Worm (Caenorhabditis elegans) whole organism, early embryonic: ENCODE results near the gene rsks-1.

ENCODE experiments used
- B0310.2 ChIP-seq: sonication (generic microtip); optimal IDR thresholded peaks from 2 replicates; lab custom pipeline; 2016; ENCODE audit warnings: mild to moderate bottlenecking, missing genetic modification characterization, missing compliant biosample characterization
- F13C5.2 ChIP-seq: sonication (generic microtip); optimal IDR thresholded peaks from 2 replicates; lab custom pipeline; 2017; ENCODE audit warnings: mild to moderate bottlenecking, missing genetic modification characterization, inconsistent platforms, missing compliant biosample characterization
- aly-1 ChIP-seq: sonication (generic microtip); optimal IDR thresholded peaks from 2 replicates; lab custom pipeline; 2016; ENCODE audit warnings: missing genetic modification characterization, missing compliant biosample characterization
- ama-1 ChIP-seq: fragments of 150-350 bp; optimal IDR thresholded peaks from 2 replicates; lab custom pipeline; 2014
- ceh-13 ChIP-seq: fragments of 200-800 bp; sonication (Bioruptor generic); optimal IDR thresholded peaks from 2 replicates; lab custom pipeline; 2018; ENCODE audit warnings: mild to moderate bottlenecking, missing genetic modification characterization, missing compliant biosample characterization
- ceh-36 ChIP-seq: sonication (generic microtip); optimal IDR thresholded peaks from 2 replicates; lab custom pipeline; 2016; ENCODE audit warnings: missing genetic modification characterization, inconsistent platforms, missing compliant biosample characterization
- ets-7 ChIP-seq: sonication (generic microtip); optimal IDR thresholded peaks from 2 replicates; lab custom pipeline; 2016; ENCODE audit warnings: missing genotype, missing genetic modification characterization, missing compliant biosample characterization
- flt-1 ChIP-seq: fragments of 200-800 bp; sonication (Bioruptor generic); IDR thresholded peaks from 2 replicates; pipeline ENCODE4 v1.3.6; 2022; ENCODE audit warnings: missing genetic modification characterization, missing compliant biosample characterization
- hmbx-1 ChIP-seq: sonication (generic microtip); optimal IDR thresholded peaks from 2 replicates; lab custom pipeline; 2016; ENCODE audit warnings: mild to moderate bottlenecking, missing genetic modification characterization, missing compliant biosample characterization
- hmg-4 ChIP-seq: fragments of 200-800 bp; sonication (Bioruptor generic); optimal IDR thresholded peaks from 2 replicates; lab custom pipeline; 2018; ENCODE audit warnings: mild to moderate bottlenecking, missing genetic modification characterization, missing compliant biosample characterization
- hnd-1 ChIP-seq: sonication (generic microtip); optimal IDR thresholded peaks from 2 replicates; lab custom pipeline; 2016; ENCODE audit warnings: missing genetic modification characterization, missing compliant biosample characterization
- pes-1 ChIP-seq: fragments of 200-800 bp; sonication (Bioruptor generic); IDR thresholded peaks from 2 replicates; pipeline ENCODE4 v1.3.6; 2022; ENCODE audit warnings: missing genetic modification reagents, missing genetic modification characterization, missing compliant biosample characterization
- scrt-1 ChIP-seq: fragments of 200-800 bp; sonication (Bioruptor generic); IDR thresholded peaks from 2 replicates; pipeline ENCODE4 v1.3.6; 2022; ENCODE audit warnings: missing genetic modification characterization, missing compliant biosample characterization
- sea-1 ChIP-seq: fragments of 200-800 bp; sonication (Bioruptor generic); conservative IDR thresholded peaks from 2 replicates; pipeline ENCODE4 v1.3.6; 2022; ENCODE audit warnings: missing genetic modification characterization, missing compliant biosample characterization
- tbx-11 ChIP-seq: fragments of 200-800 bp; sonication (Bioruptor generic); IDR thresholded peaks from 2 replicates; pipeline ENCODE4 v1.3.6; 2022; ENCODE audit warnings: missing genetic modification characterization, missing compliant biosample characterization
- tbx-37 ChIP-seq: fragments of 200-800 bp; sonication (Bioruptor generic); conservative IDR thresholded peaks from 2 replicates; pipeline ENCODE4 v1.3.6; 2022; ENCODE audit warnings: missing genetic modification reagents, missing genetic modification characterization, missing compliant biosample characterization
- tra-4 ChIP-seq: sonication (generic microtip); optimal IDR thresholded peaks from 2 replicates; lab custom pipeline; 2017; ENCODE audit warnings: missing genetic modification characterization, missing compliant biosample characterization

The rsks-1 gene

ce11 chrIII:11236788-11237187, 8.1 kb upstream of the rsks-1 start, which contains the start of the genes Y47D3A.14 and aakb-2:
Gene Y47D3A.14 (minus strand): TSS chrIII:11236868.
Gene aakb-2 (plus strand): TSS chrIII:11237143.
- peak; percentile 53 for TF ChIP-seq flt-1 (GFP tag; lab: Robert Waterston, UW)
- peak; percentile 2 for TF ChIP-seq ceh-13 (GFP tag; lab: Kevin White, UChicago)
- TF ChIP-seq hmbx-1 (tag; lab: Kevin White, UChicago) = no peak
- peak; percentile 61; the same call in 1 of the 2 replicates for TF ChIP-seq sea-1 (GFP tag; lab: Robert Waterston, UW)
- peak; percentile 75 for TF ChIP-seq pes-1
- TF ChIP-seq ceh-36 (tag; lab: Kevin White, UChicago) = peak; percentile 36
- TF ChIP-seq F13C5.2 (tag; lab: Kevin White, UChicago) = peak; percentile 88
- peak; percentile 23 for TF ChIP-seq hnd-1 (tag; lab: Kevin White, UChicago)
- no peak for TF ChIP-seq scrt-1 (GFP tag; lab: Robert Waterston, UW)

ce11 chrIII:11237741-11238140, 7.2 kb upstream of the rsks-1 start:
- TF ChIP-seq hmg-4 (GFP tag; lab: Kevin White, UChicago) = no peak
- no peak for TF ChIP-seq hmbx-1 (tag; lab: Kevin White, UChicago)
- no peak for TF ChIP-seq aly-1
- TF ChIP-seq tbx-37 (GFP tag; lab: Robert Waterston, UW) = no peak
- TF ChIP-seq ets-7 = no peak
- no peak for TF ChIP-seq ceh-36 (tag; lab: Kevin White, UChicago)
- TF ChIP-seq flt-1 (GFP tag; lab: Robert Waterston, UW) = no peak
- no peak for TF ChIP-seq sea-1 (GFP tag; lab: Robert Waterston, UW)
- TF ChIP-seq ama-1 (lab: Kevin White, UChicago) = no peak
- TF ChIP-seq hnd-1 (tag; lab: Kevin White, UChicago) = no peak
- TF ChIP-seq F13C5.2 (tag; lab: Kevin White, UChicago) = no peak
- no peak for TF ChIP-seq tbx-11
- no peak for TF ChIP-seq scrt-1 (GFP tag; lab: Robert Waterston, UW)
- no peak for TF ChIP-seq B0310.2

- TF ChIP-seq hmg-4 (GFP tag; lab: Kevin White, UChicago) = no peak
- TF ChIP-seq tbx-37 (GFP tag; lab: Robert Waterston, UW) = no peak
- no peak for TF ChIP-seq scrt-1 (GFP tag; lab: Robert Waterston, UW)
- TF ChIP-seq hmbx-1 (tag; lab: Kevin White, UChicago) = no peak
- TF ChIP-seq tra-4 = no peak
- no peak for TF ChIP-seq F13C5.2 (tag; lab: Kevin White, UChicago)
- no peak for TF ChIP-seq B0310.2
- TF ChIP-seq pes-1 = no peak
- no peak for TF ChIP-seq ets-7
- no peak for TF ChIP-seq ama-1 (lab: Kevin White, UChicago)
- TF ChIP-seq hnd-1 (tag; lab: Kevin White, UChicago) = no peak
- no peak for TF ChIP-seq flt-1 (GFP tag; lab: Robert Waterston, UW)
- no peak for TF ChIP-seq sea-1 (GFP tag; lab: Robert Waterston, UW)
- TF ChIP-seq ceh-13 (GFP tag; lab: Kevin White, UChicago) = no peak
- TF ChIP-seq tbx-11 = no peak
Observed at ce11 chrIII:11238309-11238708, 6.6 kb upstream of the rsks-1 start.

ce11 chrIII:11238790-11239189, 6.1 kb upstream of the rsks-1 start:
- TF ChIP-seq ceh-36 (tag; lab: Kevin White, UChicago) (no peak), ceh-13 (GFP tag; lab: Kevin White, UChicago) (no peak), flt-1 (GFP tag; lab: Robert Waterston, UW) (no peak), scrt-1 (GFP tag; lab: Robert Waterston, UW) (no peak), F13C5.2 (tag; lab: Kevin White, UChicago) (no peak), hnd-1 (tag; lab: Kevin White, UChicago) (no peak), sea-1 (GFP tag; lab: Robert Waterston, UW) (no peak), ama-1 (lab: Kevin White, UChicago) (no peak), tbx-11 (no peak), pes-1 (no peak), B0310.2 (no peak), ets-7 (no peak), hmg-4 (GFP tag; lab: Kevin White, UChicago) (no peak), hmbx-1 (tag; lab: Kevin White, UChicago) (no peak), tra-4 (no peak), tbx-37 (GFP tag; lab: Robert Waterston, UW) (no peak), aly-1 (no peak)

DNA sequence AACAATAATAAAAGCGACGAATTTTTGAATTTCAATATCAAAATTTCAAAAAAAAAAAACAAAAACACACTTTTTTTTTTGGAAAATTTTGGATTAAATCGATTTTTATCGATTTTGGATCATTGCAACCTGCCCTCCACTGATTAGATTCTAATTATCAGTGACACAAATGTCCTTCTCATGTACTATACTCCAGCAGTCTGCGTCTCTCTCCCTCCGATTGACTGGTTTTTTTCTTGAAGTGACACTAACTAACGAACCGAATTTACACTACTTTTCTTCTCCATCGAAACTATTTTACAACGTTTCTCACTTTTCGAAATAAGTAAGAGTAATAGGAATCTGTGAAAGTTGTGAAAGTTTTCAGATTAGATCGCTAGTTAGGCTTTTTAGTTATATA, 4.1 kb upstream of the rsks-1 start:
- TF ChIP-seq B0310.2 = no peak
- no peak for TF ChIP-seq tbx-11
- no peak for TF ChIP-seq ama-1 (lab: Kevin White, UChicago)
- no peak for TF ChIP-seq hmbx-1 (tag; lab: Kevin White, UChicago)
- no peak for TF ChIP-seq tra-4
- TF ChIP-seq aly-1 = no peak
- TF ChIP-seq sea-1 (GFP tag; lab: Robert Waterston, UW) = no peak
- TF ChIP-seq F13C5.2 (tag; lab: Kevin White, UChicago) = no peak
- TF ChIP-seq scrt-1 (GFP tag; lab: Robert Waterston, UW) = no peak
- TF ChIP-seq hmg-4 (GFP tag; lab: Kevin White, UChicago) = no peak
- no peak for TF ChIP-seq hnd-1 (tag; lab: Kevin White, UChicago)
- TF ChIP-seq ceh-36 (tag; lab: Kevin White, UChicago) = no peak
- TF ChIP-seq pes-1 = no peak
- no peak for TF ChIP-seq ets-7

DNA sequence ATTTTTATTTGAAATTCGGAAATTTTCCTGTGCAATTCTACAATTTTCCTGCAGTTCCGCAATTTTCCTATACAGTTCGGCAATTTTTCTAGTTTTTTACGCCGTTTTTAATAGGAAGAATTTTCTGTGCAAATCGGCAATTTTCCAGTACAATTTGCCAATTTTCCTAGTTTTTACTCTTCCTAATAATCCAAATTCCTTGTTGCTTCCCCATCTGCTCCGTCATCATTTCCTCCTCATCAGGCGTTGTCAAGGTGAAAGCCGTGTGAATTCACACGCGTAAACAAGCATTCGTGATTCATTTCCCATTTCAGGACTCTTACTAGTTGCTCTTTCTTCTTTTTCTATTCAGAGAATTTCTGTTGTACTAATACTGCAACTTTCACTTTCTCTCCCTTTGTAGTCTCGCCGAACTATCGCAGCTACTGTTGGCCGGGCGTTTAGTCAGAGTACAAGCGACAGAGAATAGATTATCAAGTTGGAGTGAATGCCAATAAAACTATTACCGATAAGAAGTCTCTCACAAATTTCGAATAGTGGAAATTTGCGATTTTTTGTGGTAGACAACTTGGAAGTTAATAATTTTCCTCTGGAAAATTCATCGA, 3.2 kb upstream of the rsks-1 start:
- TF ChIP-seq F13C5.2 (tag; lab: Kevin White, UChicago) (no peak), B0310.2 (no peak), sea-1 (GFP tag; lab: Robert Waterston, UW) (no peak), ets-7 (no peak), hmg-4 (GFP tag; lab: Kevin White, UChicago) (no peak), scrt-1 (GFP tag; lab: Robert Waterston, UW) (no peak), pes-1 (no peak), hmbx-1 (tag; lab: Kevin White, UChicago) (no peak), ama-1 (lab: Kevin White, UChicago) (no peak)

- no peak for TF ChIP-seq ceh-36 (tag; lab: Kevin White, UChicago)
- no peak for TF ChIP-seq sea-1 (GFP tag; lab: Robert Waterston, UW)
- no peak for TF ChIP-seq B0310.2
- no peak for TF ChIP-seq pes-1
- TF ChIP-seq hmg-4 (GFP tag; lab: Kevin White, UChicago) = no peak
- no peak for TF ChIP-seq hnd-1 (tag; lab: Kevin White, UChicago)
- TF ChIP-seq tbx-11 = no peak
- TF ChIP-seq F13C5.2 (tag; lab: Kevin White, UChicago) = no peak
- TF ChIP-seq ceh-13 (GFP tag; lab: Kevin White, UChicago) = no peak
- TF ChIP-seq scrt-1 (GFP tag; lab: Robert Waterston, UW) = no peak
Observed at ce11 chrIII:11243421-11243820, 1.5 kb upstream of the rsks-1 start.
